Fruit fly (Drosophila melanogaster): ENCODE data around the gene NANS.

Gene NANS

dm6 chr3R:12406235-12407196 is 19.9 kb upstream of the NANS start, which contains the start of gene CG5167 (continued):
- no peak for TF ChIP-seq CG10631 (GFP tag; optimal IDR thresholded peaks at IDR 0.05)
- TF ChIP-seq Ets21C (GFP tag; optimal IDR thresholded peaks at IDR 0.05) = no peak
- TF ChIP-seq Blimp-1 (GFP tag; optimal IDR thresholded peaks at IDR 0.05) = no peak
- TF ChIP-seq Eip78C (GFP tag) = peak; percentile 87
- peak; percentile 16 for TF ChIP-seq vri (GFP tag; optimal IDR thresholded peaks at IDR 0.05)
- peak; percentile 28 for TF ChIP-seq Hr39 (GFP tag; optimal IDR thresholded peaks at IDR 0.05)
- TF ChIP-seq CG9139 (GFP tag; optimal IDR thresholded peaks at IDR 0.05) = peak; percentile 87
- TF ChIP-seq Lpt (GFP tag; optimal IDR thresholded peaks at IDR 0.05) = peak; percentile 9
- no peak for TF ChIP-seq CG8319 (GFP tag; optimal IDR thresholded peaks at IDR 0.05)
- TF ChIP-seq CG6792 (GFP tag; optimal IDR thresholded peaks at IDR 0.05) = no peak
- peak; percentile 25 for TF ChIP-seq fkh (GFP tag; optimal IDR thresholded peaks at IDR 0.05)
- TF ChIP-seq cyc (GFP tag; optimal IDR thresholded peaks at IDR 0.05) = peak; percentile 8
- peak; percentile 84 to 89 for TF ChIP-seq ss (GFP tag; optimal IDR thresholded peaks at IDR 0.05)
- peak; percentile 58 for TF ChIP-seq lz (GFP tag; optimal IDR thresholded peaks at IDR 0.05)
- TF ChIP-seq CG3919 (GFP tag; optimal IDR thresholded peaks at IDR 0.05) = peak; percentile 43
- peak; percentile 50 for TF ChIP-seq CG11762 (GFP tag; optimal IDR thresholded peaks at IDR 0.05; ENCODE audit: insufficient read depth)
- TF ChIP-seq fd85E (GFP tag; optimal IDR thresholded peaks at IDR 0.05) = no peak
- TF ChIP-seq achi (GFP tag; optimal IDR thresholded peaks at IDR 0.05) = peak; percentile 32
- peak; percentile 41 to 50 for TF ChIP-seq salr (GFP tag; optimal IDR thresholded peaks at IDR 0.05)
- TF ChIP-seq svp (GFP tag) = peak; percentile 69
- peak; percentile 19 for TF ChIP-seq Sox14 (GFP tag; optimal IDR thresholded peaks at IDR 0.05)
- TF ChIP-seq CG8632 (GFP tag; optimal IDR thresholded peaks at IDR 0.05) = peak; percentile 20
- TF ChIP-seq CG6854 (GFP tag; optimal IDR thresholded peaks at IDR 0.05) = peak; percentile 59
- peak; percentile 70 for TF ChIP-seq eg (GFP tag; IDR thresholded peaks at IDR 0.05)
- peak; percentile 76 for TF ChIP-seq CG6808 (GFP tag; optimal IDR thresholded peaks at IDR 0.05)
- peak; percentile 36 for TF ChIP-seq CG34406 (GFP tag; optimal IDR thresholded peaks at IDR 0.05)
- peak; percentile 25 for TF ChIP-seq Ets96B (tag; optimal IDR thresholded peaks at IDR 0.05)
- no peak for TF ChIP-seq Met (GFP tag; optimal IDR thresholded peaks at IDR 0.05)
- peak; percentile 1 for TF ChIP-seq Hr4 (GFP tag; optimal IDR thresholded peaks at IDR 0.05)
- peak; percentile 26 for TF ChIP-seq CG31627 (GFP tag; optimal IDR thresholded peaks at IDR 0.05)
- peak; percentile 46 for TF ChIP-seq Eip75B (GFP tag; optimal IDR thresholded peaks at IDR 0.05)
- TF ChIP-seq Eip93F (GFP tag; optimal IDR thresholded peaks at IDR 0.05) = peak; percentile 21
- TF ChIP-seq Smox (GFP tag; optimal IDR thresholded peaks at IDR 0.05) = no peak
- TF ChIP-seq CG4318 (GFP tag; optimal IDR thresholded peaks at IDR 0.05) = no peak
- TF ChIP-seq Sox102F (GFP tag; optimal IDR thresholded peaks at IDR 0.05) = peak; percentile 46
- peak; percentile 92 for TF ChIP-seq CG6276 (GFP tag; optimal IDR thresholded peaks at IDR 0.05)
- no peak for TF ChIP-seq CG7368 (GFP tag; optimal IDR thresholded peaks at IDR 0.05)
- TF ChIP-seq CG8119 (GFP tag; IDR thresholded peaks at IDR 0.05) = peak; percentile 59
- no peak for TF ChIP-seq fd59A (GFP tag; optimal IDR thresholded peaks at IDR 0.05)
- TF ChIP-seq dac (GFP tag; optimal IDR thresholded peaks at IDR 0.05) = no peak
- peak; percentile 15; the same call in 1 of the 3 replicates for TF ChIP-seq CG6163 (GFP tag; IDR thresholded peaks at IDR 0.05)
- TF ChIP-seq CG3032 (tag; optimal IDR thresholded peaks at IDR 0.05) = peak; percentile 7
- TF ChIP-seq CG1621 (tag; optimal IDR thresholded peaks at IDR 0.05) = peak; percentile 61
- peak; percentile 54 for TF ChIP-seq spab (GFP tag; optimal IDR thresholded peaks at IDR 0.05)
